Worm (Caenorhabditis elegans) whole organism, dauer: ENCODE measurements around the gene nhr-247.

Experiments used
- unc-62 ChIP-seq: sonication (generic microtip); optimal IDR thresholded peaks from 2 replicates; lab custom pipeline; 2017; ENCODE audit warnings: missing biosample characterization, missing genetic modification reagents, missing genetic modification characterization

nhr-247 gene

DNA sequence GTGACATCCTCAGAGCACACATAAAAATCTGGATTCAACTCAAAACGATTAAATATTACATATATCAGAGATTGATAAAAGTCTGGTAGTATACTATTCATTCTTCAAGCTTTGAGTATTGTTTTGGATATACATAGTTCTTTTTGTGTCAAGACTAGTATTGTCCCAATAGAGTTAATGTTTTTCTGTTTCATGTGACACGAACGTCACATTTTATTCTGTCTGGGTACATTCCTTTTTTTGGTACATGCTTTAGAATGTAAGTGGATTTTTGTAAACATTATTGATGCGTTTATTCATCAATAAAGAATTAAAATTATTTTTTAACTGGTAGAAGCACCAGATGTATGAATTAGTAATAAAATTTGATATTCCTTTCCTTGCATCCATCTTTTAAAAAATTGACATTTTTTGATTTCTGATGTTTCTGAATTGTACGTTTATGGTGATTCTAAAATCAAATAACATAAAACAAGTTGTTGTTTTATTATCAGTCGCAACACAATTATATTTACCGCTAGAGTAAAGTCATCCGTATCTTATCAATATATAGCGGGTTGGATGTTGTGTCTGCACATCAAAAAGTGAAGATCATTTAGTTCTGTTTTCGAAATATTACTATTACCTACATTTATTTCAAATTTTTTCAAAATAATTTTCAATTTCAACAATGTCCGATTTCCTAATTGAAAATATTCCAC is 6.8 kb upstream of the nhr-247 start, which contains the start of the genes srt-22 and nhr-246:
TSS of gene srt-22 (minus strand) at position 101 of the 701 bp plus-strand sequence.
TSS of gene nhr-246 (plus strand) at position 651 of the 701 bp plus-strand sequence.
- no peak for TF ChIP-seq unc-62 (GFP tag; lab: Kevin White, UChicago)

DNA sequence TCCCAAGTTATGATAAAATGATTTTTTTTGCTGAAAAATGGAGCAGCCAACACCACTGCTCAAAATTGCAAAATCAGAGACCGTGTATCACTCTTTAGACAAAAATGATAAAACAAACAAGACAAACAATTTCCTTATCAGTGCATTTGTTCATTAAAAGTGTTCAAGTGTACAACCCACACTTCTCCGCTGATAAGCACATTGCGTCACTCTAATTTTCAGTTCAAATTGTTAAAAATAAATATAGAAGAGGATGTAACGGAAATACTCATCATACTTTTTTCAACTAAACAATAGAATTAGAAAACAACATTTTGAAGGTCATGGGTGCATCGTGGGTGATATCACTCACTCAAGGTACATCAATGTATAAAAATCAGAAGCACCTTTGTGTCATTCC is 4.1 kb upstream of the nhr-247 start, which contains the start of gene nhr-291:
TSS of gene nhr-291 (plus strand) at position 324 of the 400 bp plus-strand sequence.
- no peak for TF ChIP-seq unc-62 (GFP tag; lab: Kevin White, UChicago)

DNA sequence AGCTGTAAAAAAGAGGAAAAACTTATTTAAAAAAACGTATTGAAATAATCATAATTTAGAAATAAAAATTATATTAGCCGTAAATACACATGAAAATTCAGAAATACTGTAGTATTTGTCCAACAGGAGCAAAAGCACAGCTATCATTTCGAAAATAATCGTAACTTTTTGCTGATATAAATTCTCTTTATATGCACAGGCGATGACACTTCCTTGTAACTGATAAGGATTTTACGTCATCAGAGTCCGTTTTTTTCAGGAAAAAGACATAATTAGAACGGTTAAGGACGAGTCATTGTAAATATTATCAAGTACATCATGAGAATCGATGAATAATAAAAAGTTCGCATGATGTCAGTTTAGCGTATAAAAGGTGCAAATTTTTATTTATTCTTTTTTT is 635 bp downstream of the nhr-247 start:
- TF ChIP-seq unc-62 (GFP tag; lab: Kevin White, UChicago): no peak

DNA sequence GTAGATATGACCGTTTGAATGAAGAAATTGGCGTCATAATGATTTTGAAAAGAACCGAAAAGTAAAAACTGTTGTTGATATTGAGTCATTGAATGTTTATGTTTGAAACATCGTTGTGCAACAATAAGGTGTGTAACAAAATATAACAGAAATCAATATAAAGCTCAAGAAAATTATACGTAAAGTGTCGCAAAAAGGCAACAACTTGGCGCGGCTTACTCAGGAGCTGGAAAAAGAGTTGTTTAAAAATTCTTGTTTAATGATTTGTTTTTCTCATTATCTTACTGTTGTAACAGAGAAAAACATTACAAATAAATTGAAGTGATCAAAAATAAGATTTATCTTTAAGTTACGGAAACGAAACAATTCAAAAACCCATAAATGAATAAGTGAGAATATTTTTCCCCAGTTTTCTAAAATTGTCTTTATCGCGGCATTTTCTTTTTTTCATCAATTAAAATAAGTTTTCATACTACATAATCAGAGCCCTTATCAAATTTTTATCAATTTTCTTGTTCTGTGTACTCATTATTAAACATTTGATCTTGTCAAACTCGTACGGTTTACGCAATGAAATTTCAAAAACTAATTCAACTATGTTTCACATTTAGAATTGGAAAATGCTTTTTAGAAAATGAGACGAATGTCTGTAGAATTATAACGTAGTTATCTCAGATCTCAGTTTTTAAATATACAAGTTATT is 5.1 kb downstream of the nhr-247 start, which contains the start of gene ZK1037.6:
TSS of gene ZK1037.6 (minus strand) at position 51 of the 703 bp plus-strand sequence.
- no peak for TF ChIP-seq unc-62 (GFP tag; lab: Kevin White, UChicago)

DNA sequence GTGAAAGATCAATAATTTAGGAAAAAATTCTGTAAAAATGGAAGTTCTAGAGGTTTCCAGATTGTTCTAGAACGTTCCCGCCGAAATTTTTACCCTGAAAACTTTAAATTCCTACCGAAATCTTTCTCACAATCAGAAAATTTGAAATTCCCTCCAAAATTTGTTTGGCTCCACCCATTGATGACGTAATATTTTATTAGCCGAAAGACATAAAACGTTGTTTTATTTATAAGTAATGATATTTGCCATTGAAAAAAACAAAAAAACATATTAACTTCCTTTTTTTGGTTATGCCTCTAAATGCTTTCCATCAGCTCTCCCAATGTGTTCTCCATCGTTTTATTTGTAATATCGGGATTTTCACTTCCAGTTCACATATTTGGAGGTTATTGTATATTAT is 7.5 kb downstream of the nhr-247 start, which contains the start of gene srh-295:
TSS of gene srh-295 (plus strand) at position 301 of the 400 bp plus-strand sequence.
- TF ChIP-seq unc-62 (GFP tag; lab: Kevin White, UChicago): no peak

DNA sequence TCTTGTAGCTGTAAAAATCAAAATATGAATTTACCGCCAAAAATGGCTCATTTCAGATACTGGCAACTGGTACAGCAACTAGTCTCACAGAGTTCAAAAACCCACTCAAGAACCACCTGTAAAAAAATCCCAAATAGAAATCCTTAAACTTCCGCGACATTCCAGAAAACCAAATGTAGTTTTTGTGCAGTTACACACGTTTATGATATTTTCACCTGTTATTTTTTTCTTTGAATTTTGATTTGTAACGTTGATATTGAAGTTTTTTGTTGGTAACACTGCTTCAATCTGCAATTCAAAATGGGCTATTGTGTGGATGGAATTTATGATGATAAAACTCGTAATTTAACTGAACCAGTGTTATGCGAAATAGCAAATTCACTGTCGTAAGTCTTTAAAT is 10.1 kb downstream of the nhr-247 start, which contains the start of gene srw-113:
TSS of gene srw-113 (plus strand) at position 301 of the 400 bp plus-strand sequence.
- no peak for TF ChIP-seq unc-62 (GFP tag; lab: Kevin White, UChicago)

DNA sequence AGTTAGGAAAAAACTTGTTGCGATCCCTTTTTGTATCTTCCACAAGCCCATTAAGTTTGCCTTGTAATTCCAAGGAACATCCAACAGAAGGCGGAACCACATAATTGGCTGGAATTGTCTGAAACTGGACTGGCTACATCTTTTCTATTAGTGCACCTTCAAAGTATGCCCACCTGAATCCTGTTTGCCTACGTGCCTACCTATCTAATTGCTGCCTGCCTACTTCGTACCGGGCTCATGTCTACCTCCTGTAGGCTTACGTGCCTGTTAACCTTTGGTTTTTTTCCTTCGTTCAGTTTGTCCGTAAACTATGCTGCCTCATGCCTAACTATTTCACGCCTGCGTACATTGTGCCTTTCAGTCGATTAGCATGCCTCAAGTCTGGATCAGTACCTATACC is 14.6 kb downstream of the nhr-247 start, which contains the start of gene wrt-7:
TSS of gene wrt-7 (minus strand) at position 101 of the 400 bp plus-strand sequence.
- no peak for TF ChIP-seq unc-62 (GFP tag; lab: Kevin White, UChicago)

DNA sequence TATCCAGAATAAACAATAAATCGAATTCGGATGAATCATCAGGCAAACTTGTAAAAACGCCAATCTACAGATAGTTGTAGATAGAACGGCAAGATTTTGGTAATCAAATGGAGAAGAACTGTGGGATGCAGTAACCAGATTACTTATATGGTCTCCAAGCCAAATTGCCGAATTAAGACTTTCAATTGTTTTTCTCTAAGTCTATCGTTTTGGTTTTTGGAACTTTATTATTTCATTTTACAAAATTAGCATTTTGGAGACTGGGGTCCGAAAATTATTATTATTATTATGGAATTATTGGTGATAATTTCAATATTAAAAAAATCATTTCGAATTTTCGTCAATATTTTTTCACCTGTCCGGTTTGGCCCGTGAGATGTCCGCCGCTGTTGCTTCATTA is 16.6 kb downstream of the nhr-247 start, which contains the start of gene clec-228:
TSS of gene clec-228 (minus strand) at position 101 of the 400 bp plus-strand sequence.
- TF ChIP-seq unc-62 (GFP tag; lab: Kevin White, UChicago): no peak

DNA sequence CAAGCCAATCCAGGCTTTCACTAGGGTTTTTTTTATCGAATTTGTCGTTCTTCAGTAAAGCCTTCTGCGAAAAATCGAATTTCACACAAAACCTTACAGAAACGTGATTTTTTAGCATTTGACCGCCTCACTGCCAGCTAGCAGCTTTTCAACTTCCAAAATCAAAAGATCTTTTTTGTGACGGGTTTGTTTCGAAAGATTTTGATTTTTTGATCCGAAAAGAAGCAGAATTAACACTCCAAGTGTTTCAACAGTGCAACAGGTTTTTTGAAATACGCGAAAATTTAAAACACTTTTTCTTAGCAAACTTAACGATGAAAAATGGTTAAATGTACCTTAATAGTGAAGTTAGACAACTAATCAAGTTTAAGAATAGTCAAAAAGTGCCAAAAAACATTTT is 18.6 kb downstream of the nhr-247 start, which contains the start of gene clec-229:
TSS of gene clec-229 (minus strand) at position 101 of the 400 bp plus-strand sequence.
- no peak for TF ChIP-seq unc-62 (GFP tag; lab: Kevin White, UChicago)

DNA sequence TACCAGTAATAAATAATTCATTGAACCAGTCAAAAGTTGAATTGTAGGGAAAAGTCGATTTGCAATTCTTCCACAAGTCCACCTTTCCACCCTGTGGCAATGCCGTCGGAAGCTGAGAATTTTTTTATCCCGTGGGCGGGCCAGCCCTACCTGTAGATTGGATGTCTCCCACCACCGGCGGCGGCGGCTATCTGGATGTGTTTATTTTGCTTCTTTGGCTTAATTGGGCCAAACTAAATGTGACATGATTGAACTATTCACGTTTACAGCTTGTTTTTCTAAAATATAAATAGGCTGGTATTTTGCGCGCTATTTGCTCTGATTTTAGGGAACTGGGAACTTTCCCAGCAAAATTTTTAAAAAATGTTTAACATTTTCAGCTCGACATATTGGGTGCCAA is 21.7 kb downstream of the nhr-247 start, which contains the start of gene wrt-8:
TSS of gene wrt-8 (minus strand) at position 101 of the 400 bp plus-strand sequence.
- TF ChIP-seq unc-62 (GFP tag; lab: Kevin White, UChicago): no peak

DNA sequence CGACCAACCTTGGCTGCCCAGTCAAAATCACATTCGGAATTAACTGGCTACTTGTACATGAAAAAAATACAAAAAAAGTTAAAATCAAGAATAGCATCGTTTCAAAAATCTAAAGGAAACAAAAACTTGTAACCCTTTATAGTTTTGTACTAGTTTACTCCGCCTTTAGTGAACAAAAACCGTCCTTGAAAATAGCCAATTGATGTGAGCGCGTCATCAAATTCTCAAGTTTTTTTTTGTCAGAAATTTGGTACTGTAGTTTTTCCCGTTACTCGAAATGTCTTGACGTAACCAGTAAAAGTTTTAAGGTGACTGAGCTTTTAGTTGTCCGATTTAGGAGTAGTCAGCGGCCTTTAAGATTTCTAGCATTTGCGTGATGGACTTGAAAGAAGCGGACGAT is 24.5 kb downstream of the nhr-247 start, which contains the start of gene C29F3.3:
TSS of gene C29F3.3 (minus strand) at position 101 of the 400 bp plus-strand sequence.
- TF ChIP-seq unc-62 (GFP tag; lab: Kevin White, UChicago): no peak

DNA sequence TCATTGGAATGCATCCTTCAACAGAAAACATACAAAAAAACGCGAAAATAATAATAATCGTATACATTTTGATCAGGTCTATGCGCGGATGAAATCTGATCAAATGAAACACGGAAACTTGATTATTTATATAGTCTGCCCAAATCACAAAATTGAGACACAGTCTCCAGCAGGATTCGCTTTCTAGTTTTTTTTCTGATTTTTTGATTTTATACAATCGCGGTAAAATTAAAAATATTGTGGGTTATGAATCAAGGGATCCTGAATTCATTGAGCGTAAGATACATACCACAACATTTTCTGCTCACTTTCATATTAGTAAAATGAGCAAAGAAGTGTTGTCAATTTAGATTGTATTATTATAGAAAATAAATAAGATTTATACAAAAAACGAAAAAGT is 26.3 kb downstream of the nhr-247 start, which contains the start of gene clec-230:
TSS of gene clec-230 (minus strand) at position 101 of the 400 bp plus-strand sequence.
- no peak for TF ChIP-seq unc-62 (GFP tag; lab: Kevin White, UChicago)

DNA sequence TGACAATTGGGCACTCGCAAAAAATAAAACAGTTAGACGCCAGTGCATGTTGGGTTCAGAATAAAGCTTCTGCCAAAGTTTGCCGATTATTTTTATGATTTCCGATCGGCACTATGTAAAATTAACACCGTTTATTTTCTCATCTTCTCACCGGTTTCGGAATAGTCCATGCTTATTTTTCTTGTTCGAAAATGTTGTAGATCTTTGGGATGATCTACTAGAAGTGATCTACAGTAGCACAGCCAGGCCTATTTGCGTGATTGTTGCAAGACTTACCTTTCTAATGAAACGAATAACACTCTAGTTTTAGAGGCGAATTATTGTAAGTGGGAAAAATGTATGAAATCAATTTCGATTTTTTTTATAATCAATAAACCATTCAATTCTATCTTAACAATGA is 27.8 kb downstream of the nhr-247 start, which contains the start of gene clec-231:
TSS of gene clec-231 (minus strand) at position 101 of the 400 bp plus-strand sequence.
- no peak for TF ChIP-seq unc-62 (GFP tag; lab: Kevin White, UChicago)

DNA sequence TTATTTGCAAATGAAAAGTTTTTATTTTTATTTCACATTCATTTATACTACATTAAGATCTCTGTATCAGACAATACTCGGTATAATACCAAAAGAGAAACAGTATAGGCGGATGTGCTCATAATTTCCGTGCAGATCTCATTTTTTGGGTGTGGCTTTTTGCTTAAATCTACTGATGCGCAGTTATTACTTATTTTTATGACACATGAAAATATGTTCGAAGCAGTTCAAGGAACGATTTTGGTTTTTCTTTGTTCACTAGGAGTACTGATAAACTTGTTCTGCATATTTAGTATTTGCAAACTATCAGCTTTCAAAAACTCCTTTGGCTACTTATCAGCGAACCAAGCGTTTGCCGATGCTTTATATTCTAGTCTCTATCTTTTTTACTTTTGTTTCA is 29.6 kb downstream of the nhr-247 start, which contains the start of gene srx-58:
TSS of gene srx-58 (plus strand) at position 301 of the 400 bp plus-strand sequence.
- TF ChIP-seq unc-62 (GFP tag; lab: Kevin White, UChicago): no peak

DNA sequence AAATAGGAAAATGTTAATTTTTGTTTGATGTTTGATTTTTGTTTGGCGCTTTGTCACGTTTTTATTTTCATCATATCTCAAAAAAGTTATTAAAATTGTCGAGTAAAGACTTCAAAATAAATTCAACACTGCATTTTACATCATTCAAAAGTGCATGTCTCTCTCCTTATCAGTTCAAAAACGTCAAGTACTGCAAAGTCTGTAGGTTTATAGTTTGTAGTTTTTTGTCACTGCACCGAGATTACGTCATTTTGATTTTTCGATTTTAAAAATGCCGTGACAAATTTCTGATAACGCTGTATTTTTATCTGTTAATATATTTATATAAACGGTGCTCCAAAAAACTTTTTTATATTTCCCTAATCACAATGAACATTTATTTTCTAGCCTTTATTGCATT is 31.9 kb downstream of the nhr-247 start, which contains the start of gene C29F3.7:
TSS of gene C29F3.7 (plus strand) at position 254 of the 400 bp plus-strand sequence.
- TF ChIP-seq unc-62 (GFP tag; lab: Kevin White, UChicago): no peak
